Worm (Caenorhabditis elegans) whole organism, L1 larva: ENCODE measurements around the gene F35F10.13.
A peak's percentile ranks its signal among the peaks of the same experiment; 100 is the strongest.

Source experiments
- C16A3.4 ChIP-seq: fragments of 150-350 bp; optimal IDR thresholded peaks from 2 replicates; lab custom pipeline; 2014; ENCODE audit warnings: missing biosample characterization, missing genetic modification characterization
- C34B4.2 ChIP-seq: sonication (generic microtip); optimal IDR thresholded peaks from 2 replicates; lab custom pipeline; 2017; ENCODE audit warnings: mild to moderate bottlenecking, missing genetic modification characterization, missing compliant biosample characterization
- aha-1 ChIP-seq: fragments of 150-350 bp; optimal IDR thresholded peaks from 2 replicates; lab custom pipeline; 2014; ENCODE audit warnings: missing biosample characterization, missing genetic modification characterization
- alr-1 ChIP-seq: fragments of 200-800 bp; sonication (Bioruptor generic); optimal IDR thresholded peaks from 2 replicates; lab custom pipeline; 2018; ENCODE audit warnings: borderline replicate concordance, mild to moderate bottlenecking, missing genetic modification characterization, missing compliant biosample characterization
- blmp-1 ChIP-seq: fragments of 150-350 bp; optimal IDR thresholded peaks from 2 replicates; lab custom pipeline; 2014; ENCODE audit warnings: missing biosample characterization, missing genetic modification characterization
- ceh-63 ChIP-seq: fragments of 200-800 bp; sonication (Bioruptor generic); optimal IDR thresholded peaks from 2 replicates; lab custom pipeline; 2018; ENCODE audit warnings: mild to moderate bottlenecking, missing genetic modification characterization, missing compliant biosample characterization
- ceh-8 ChIP-seq: fragments of 200-800 bp; sonication (Bioruptor generic); optimal IDR thresholded peaks from 2 replicates; lab custom pipeline; 2018; ENCODE audit warnings: mild to moderate bottlenecking, missing genetic modification characterization, moderate library complexity, missing compliant biosample characterization
- ceh-82 ChIP-seq, 3 experiments: fragments of 150-350 bp in 1 of 3; sonication (generic microtip) in 2 of 3; optimal IDR thresholded peaks; 2 replicates each; lab custom pipeline; 2014 to 2017; ENCODE audit warnings: missing biosample characterization in 3 of 3, missing genetic modification characterization in 3 of 3
- ces-1 ChIP-seq: fragments of 150-350 bp; optimal IDR thresholded peaks from 2 replicates; lab custom pipeline; 2014; ENCODE audit warnings: missing biosample characterization, missing genetic modification reagents, missing genetic modification characterization
- dpl-1 ChIP-seq, 3 experiments: fragments of 150-350 bp in 2 of 3; sonication (generic microtip) in 1 of 3; optimal IDR thresholded peaks; 2 replicates each; lab custom pipeline; 2014 to 2017; ENCODE audit warnings: missing biosample characterization in 3 of 3, missing genetic modification characterization in 3 of 3, missing genetic modification reagents in 3 of 3
- dsc-1 ChIP-seq: sonication (generic microtip); optimal IDR thresholded peaks from 2 replicates; lab custom pipeline; 2016; ENCODE audit warnings: mild to moderate bottlenecking, missing genetic modification characterization, missing compliant biosample characterization
- efl-3 ChIP-seq: fragments of 200-800 bp; sonication (Bioruptor generic); optimal IDR thresholded peaks from 2 replicates; lab custom pipeline; 2018; ENCODE audit warnings: mild to moderate bottlenecking, missing genetic modification characterization, missing compliant biosample characterization
- egl-27 ChIP-seq, 2 experiments: fragments of 150-350 bp in 1 of 2; sonication (generic microtip); optimal IDR thresholded peaks; 3 replicates each; lab custom pipeline; 2017 to 2018; ENCODE audit warnings: missing biosample characterization in 2 of 2, missing genetic modification characterization in 2 of 2, missing genetic modification reagents in 2 of 2
- ets-5 ChIP-seq: fragments of 200-800 bp; sonication (Bioruptor generic); IDR thresholded peaks from 2 replicates; pipeline ENCODE4 v1.3.6; 2022; ENCODE audit warnings: missing genetic modification characterization, missing compliant biosample characterization
- fkh-10 ChIP-seq: sonication (generic microtip); optimal IDR thresholded peaks from 2 replicates; lab custom pipeline; 2017; ENCODE audit warnings: missing biosample characterization, missing genetic modification reagents, missing genetic modification characterization
- fkh-4 ChIP-seq: sonication (generic microtip); optimal IDR thresholded peaks from 2 replicates; lab custom pipeline; 2016; ENCODE audit warnings: missing compliant biosample characterization, missing genetic modification characterization, borderline replicate concordance
- fos-1 ChIP-seq: fragments of 150-350 bp; optimal IDR thresholded peaks from 2 replicates; lab custom pipeline; 2014; ENCODE audit warnings: missing biosample characterization, missing genetic modification characterization
- grh-1 ChIP-seq: fragments of 200-800 bp; sonication (Bioruptor generic); IDR thresholded peaks from 2 replicates; pipeline ENCODE4 v1.3.6; 2022; ENCODE audit warnings: missing genetic modification reagents, missing genetic modification characterization, missing compliant biosample characterization
- hlh-17 ChIP-seq: fragments of 200-800 bp; sonication (Bioruptor generic); optimal IDR thresholded peaks from 2 replicates; lab custom pipeline; 2018; ENCODE audit warnings: missing genetic modification characterization, mild to moderate bottlenecking, missing compliant biosample characterization, moderate library complexity, borderline replicate concordance
- hlh-4 ChIP-seq: sonication (generic microtip); optimal IDR thresholded peaks from 2 replicates; lab custom pipeline; 2016; ENCODE audit warnings: mild to moderate bottlenecking, missing genetic modification characterization, missing compliant biosample characterization
- irx-1 ChIP-seq: sonication (generic microtip); optimal IDR thresholded peaks from 2 replicates; lab custom pipeline; 2016; ENCODE audit warnings: missing genetic modification characterization, missing compliant biosample characterization
- isw-1 ChIP-seq: fragments of 200-800 bp; sonication (Bioruptor generic); IDR thresholded peaks from 2 replicates; pipeline ENCODE4 v1.3.6; 2022; ENCODE audit warnings: missing genetic modification characterization, missing compliant biosample characterization
- lsy-2 ChIP-seq, 2 experiments: fragments of 150-350 bp; optimal IDR thresholded peaks; 2 replicates each; lab custom pipeline; 2014; ENCODE audit warnings: missing biosample characterization in 2 of 2, missing genetic modification characterization in 2 of 2
- mdl-1 ChIP-seq, 2 experiments: fragments of 150-350 bp; optimal IDR thresholded peaks; 2 replicates each; lab custom pipeline; 2014 to 2017; ENCODE audit warnings: missing biosample characterization in 2 of 2, missing genetic modification characterization in 2 of 2, inconsistent platforms in 1 of 2
- mef-2 ChIP-seq: fragments of 150-350 bp; optimal IDR thresholded peaks from 2 replicates; lab custom pipeline; 2014; ENCODE audit warnings: missing biosample characterization, missing genetic modification characterization
- mep-1 ChIP-seq: fragments of 150-350 bp; optimal IDR thresholded peaks from 2 replicates; lab custom pipeline; 2014; ENCODE audit warnings: missing biosample characterization, missing genetic modification characterization
- nhr-11 ChIP-seq: fragments of 150-350 bp; optimal IDR thresholded peaks from 2 replicates; lab custom pipeline; 2014; ENCODE audit warnings: missing biosample characterization, missing genetic modification characterization
- nhr-20 ChIP-seq: sonication (generic microtip); optimal IDR thresholded peaks from 2 replicates; lab custom pipeline; 2016; ENCODE audit warnings: mild to moderate bottlenecking, missing genetic modification characterization, missing compliant biosample characterization
- nhr-47 ChIP-seq: sonication (generic microtip); optimal IDR thresholded peaks from 2 replicates; lab custom pipeline; 2016; ENCODE audit warnings: mild to moderate bottlenecking, missing genetic modification characterization, moderate library complexity, missing compliant biosample characterization
- nhr-71 ChIP-seq: sonication (generic microtip); optimal IDR thresholded peaks from 2 replicates; lab custom pipeline; 2016; ENCODE audit warnings: mild to moderate bottlenecking, missing genetic modification characterization, moderate library complexity, missing compliant biosample characterization
- nhr-76 ChIP-seq: sonication (generic microtip); optimal IDR thresholded peaks from 2 replicates; lab custom pipeline; 2017; ENCODE audit warnings: missing biosample characterization, missing genetic modification characterization
- nhr-85 ChIP-seq: sonication (generic microtip); peaks from one replicate; lab custom pipeline; 2016; ENCODE audit warnings: missing genetic modification characterization, inconsistent platforms, missing compliant biosample characterization
- nhr-90 ChIP-seq: sonication (generic microtip); optimal IDR thresholded peaks from 2 replicates; lab custom pipeline; 2016; ENCODE audit warnings: mild to moderate bottlenecking, missing genetic modification characterization, missing compliant biosample characterization; ENCODE audit not compliant: poor library complexity
- pax-3 ChIP-seq: fragments of 200-800 bp; sonication (Bioruptor generic); optimal IDR thresholded peaks from 2 replicates; lab custom pipeline; 2018; ENCODE audit warnings: mild to moderate bottlenecking, missing genetic modification characterization, moderate library complexity, missing compliant biosample characterization
- rnt-1 ChIP-seq: sonication (generic microtip); optimal IDR thresholded peaks from 2 replicates; lab custom pipeline; 2016; ENCODE audit warnings: mild to moderate bottlenecking, missing genetic modification characterization, moderate library complexity, missing compliant biosample characterization
- skn-1 ChIP-seq: fragments of 150-350 bp; optimal IDR thresholded peaks from 2 replicates; lab custom pipeline; 2014; ENCODE audit warnings: missing biosample characterization, missing genetic modification characterization
- snpc-4 ChIP-seq: fragments of 150-350 bp; optimal IDR thresholded peaks from 2 replicates; lab custom pipeline; 2014; ENCODE audit warnings: missing biosample characterization, missing genetic modification characterization
- snu-23 ChIP-seq: sonication (generic microtip); optimal IDR thresholded peaks from 2 replicates; lab custom pipeline; 2016; ENCODE audit warnings: missing genetic modification characterization, missing compliant biosample characterization
- sptf-1 ChIP-seq: fragments of 150-350 bp; optimal IDR thresholded peaks from 2 replicates; lab custom pipeline; 2014; ENCODE audit warnings: missing biosample characterization, missing genetic modification characterization
- unc-130 ChIP-seq: fragments of 150-350 bp; optimal IDR thresholded peaks from 2 replicates; lab custom pipeline; 2017; ENCODE audit warnings: missing biosample characterization, missing genetic modification characterization, inconsistent platforms
- unc-30 ChIP-seq: sonication (generic microtip); optimal IDR thresholded peaks from 2 replicates; lab custom pipeline; 2017; ENCODE audit warnings: missing biosample characterization, missing genetic modification characterization
- unc-86 ChIP-seq: sonication (generic microtip); optimal IDR thresholded peaks from 2 replicates; lab custom pipeline; 2016; ENCODE audit warnings: missing genetic modification characterization, missing compliant biosample characterization
- vab-15 ChIP-seq: sonication (generic microtip); optimal IDR thresholded peaks from 2 replicates; lab custom pipeline; 2017; ENCODE audit warnings: missing genotype, mild to moderate bottlenecking, missing genetic modification characterization, missing compliant biosample characterization
- xbp-1 ChIP-seq: sonication (generic microtip); optimal IDR thresholded peaks from 2 replicates; lab custom pipeline; 2016; ENCODE audit warnings: missing genetic modification characterization, missing compliant biosample characterization
- zag-1 ChIP-seq: fragments of 150-350 bp; optimal IDR thresholded peaks from 2 replicates; lab custom pipeline; 2014; ENCODE audit warnings: missing biosample characterization, missing genetic modification characterization
- ztf-11 ChIP-seq, 2 experiments: sonication (generic microtip); optimal IDR thresholded peaks; 2 replicates each; lab custom pipeline; 2016 to 2017; ENCODE audit warnings: missing genetic modification characterization in 2 of 2, missing biosample characterization in 1 of 2, missing compliant biosample characterization in 1 of 2

Gene F35F10.13

ce11 chrV:3320432-3320831 lies 1.6 kb upstream of the F35F10.13 start, which contains the start of gene C17B7.14:
TSS of gene C17B7.14 (minus strand) at chrV:3320532.
- TF ChIP-seq dsc-1 (tag; lab: Kevin White, UChicago) (no peak), efl-3 (no peak), ceh-63 (no peak), fkh-4 (tag; lab: Kevin White, UChicago) (no peak)
- TF ChIP-seq, all 84 proteins: peak for 0

DNA sequence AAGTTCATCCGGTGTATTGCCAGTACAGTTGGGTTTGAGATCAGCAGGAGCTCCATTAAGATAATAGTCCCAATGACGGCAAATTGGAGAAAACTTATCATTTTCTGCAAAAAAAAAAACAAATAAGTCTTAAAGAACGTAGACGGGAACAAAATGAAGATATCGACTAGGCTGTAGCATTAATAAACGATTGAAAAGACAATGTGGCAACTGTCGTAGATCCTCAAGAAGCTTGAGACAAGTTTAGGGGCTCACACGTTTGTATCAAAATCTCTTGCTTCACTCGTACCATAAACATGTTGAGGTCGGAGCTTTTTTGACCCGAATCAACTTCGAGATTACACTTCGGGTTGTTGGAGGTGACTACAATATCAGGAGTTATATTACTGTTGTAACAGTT lies 1.1 kb upstream of the F35F10.13 start, which contains the start of gene F35F10.14:
TSS of gene F35F10.14 (minus strand) at position 101 of the 400 bp plus-strand sequence.
- TF ChIP-seq nhr-76 (tag; lab: Kevin White, UChicago), result no peak
- TF ChIP-seq ceh-82 (tag; optimal IDR thresholded peaks at IDR 0.05; lab: Kevin White, UChicago), result no peak
- no peak for TF ChIP-seq rnt-1 (tag; lab: Kevin White, UChicago)
- no peak for TF ChIP-seq mdl-1 (tag; optimal IDR thresholded peaks at IDR 0.05; lab: Kevin White, UChicago)
- TF ChIP-seq ces-1 (GFP tag; lab: Kevin White, UChicago), result no peak

DNA sequence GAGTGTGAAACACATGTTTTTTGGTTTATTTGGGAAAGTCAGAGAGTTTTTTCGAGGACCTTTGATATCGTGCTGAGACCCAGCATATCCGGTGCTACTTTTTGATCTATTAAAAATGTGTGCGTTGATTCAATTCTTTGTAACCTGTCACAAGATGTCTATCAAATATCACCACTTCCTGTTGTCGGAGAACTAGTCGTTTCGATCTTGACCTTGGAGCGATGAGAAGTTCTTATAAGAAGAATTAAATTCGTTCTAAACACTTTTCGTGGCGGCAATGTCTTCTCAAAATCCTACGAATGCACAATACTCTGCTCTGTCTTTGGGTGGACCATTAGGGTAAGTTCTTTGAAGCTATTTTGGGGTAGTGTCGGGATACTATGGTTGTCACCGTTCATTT lies 2.8 kb downstream of the F35F10.13 start, which contains the start of gene F35F10.1:
TSS of gene F35F10.1 (plus strand) at position 200 of the 400 bp plus-strand sequence.
- peak; percentile 69 for TF ChIP-seq nhr-85 (tag; lab: Kevin White, UChicago)
- TF ChIP-seq pax-3 (tag; lab: Kevin White, UChicago), result no peak
- TF ChIP-seq ceh-8 (GFP tag; lab: Kevin White, UChicago), result no peak
- TF ChIP-seq isw-1, result no peak
- no peak for TF ChIP-seq nhr-20 (tag; lab: Kevin White, UChicago)
- no peak for TF ChIP-seq irx-1 (tag; lab: Kevin White, UChicago)
- no peak for TF ChIP-seq fos-1 (tag; lab: Kevin White, UChicago)
- TF ChIP-seq grh-1 (GFP tag; lab: Robert Waterston, UW), result peak; percentile 9; the same call in 1 of the 2 replicates
- TF ChIP-seq mef-2 (tag; lab: Kevin White, UChicago), result no peak
- no peak for TF ChIP-seq unc-130 (tag; lab: Kevin White, UChicago)
- no peak for TF ChIP-seq nhr-90 (tag; lab: Kevin White, UChicago)
- TF ChIP-seq C34B4.2 (tag; lab: Kevin White, UChicago), result no peak
- no peak for TF ChIP-seq snpc-4 (tag; lab: Kevin White, UChicago)
- TF ChIP-seq alr-1, result no peak
- TF ChIP-seq blmp-1, result peak; percentile 37

DNA sequence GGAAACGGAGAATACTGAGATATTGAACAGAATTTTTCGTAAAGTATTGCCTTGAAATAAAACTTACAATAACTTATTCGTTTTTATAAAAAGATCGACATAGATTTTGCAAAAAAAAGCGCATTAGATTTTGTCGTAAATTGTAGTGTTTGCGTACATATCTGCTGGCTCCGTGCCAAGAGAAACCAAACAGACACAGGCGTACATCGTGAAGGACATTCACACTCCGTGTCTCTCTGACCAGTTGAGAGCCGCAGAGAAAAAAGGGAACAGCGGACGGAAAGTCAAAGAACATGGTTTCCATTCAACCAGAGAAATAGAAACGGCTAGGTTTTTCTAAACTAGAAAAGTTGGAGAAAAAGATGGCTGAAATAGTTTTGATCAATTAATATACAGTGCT lies 3.6 kb downstream of the F35F10.13 start, which contains the start of gene arrd-19:
TSS of gene arrd-19 (minus strand) at position 209 of the 400 bp plus-strand sequence.
- TF ChIP-seq snu-23 (GFP tag; lab: Kevin White, UChicago) (peak; percentile 82), lsy-2 (tag; optimal IDR thresholded peaks at IDR 0.05; lab: Kevin White, UChicago) (peak; percentile 75 to 81), unc-86 (tag; lab: Kevin White, UChicago) (peak; percentile 39), skn-1 (tag; lab: Kevin White, UChicago) (peak; percentile 52), hlh-4 (tag; lab: Kevin White, UChicago) (no peak), nhr-85 (tag; lab: Kevin White, UChicago) (peak; percentile 97), irx-1 (tag; lab: Kevin White, UChicago) (peak; percentile 58), nhr-76 (tag; lab: Kevin White, UChicago) (no peak), mef-2 (tag; lab: Kevin White, UChicago) (no peak), zag-1 (tag; lab: Kevin White, UChicago) (no peak), unc-30 (tag; lab: Kevin White, UChicago) (no peak), mep-1 (tag; lab: Kevin White, UChicago) (peak; percentile 88), egl-27 (tag; optimal IDR thresholded peaks at IDR 0.05; lab: Kevin White, UChicago) (no peak), fkh-10 (GFP tag; lab: Kevin White, UChicago) (no peak), ceh-82 (tag; optimal IDR thresholded peaks at IDR 0.05; lab: Kevin White, UChicago) (peak in 2 of 3 experiments; percentile 36 to 76), aha-1 (tag; lab: Kevin White, UChicago) (no peak), sptf-1 (no peak), nhr-71 (tag; lab: Kevin White, UChicago) (peak; percentile 88), ets-5 (GFP tag; lab: Robert Waterston, UW) (no peak), ztf-11 (tag; optimal IDR thresholded peaks at IDR 0.05; lab: Kevin White, UChicago) (no peak), vab-15 (no peak), nhr-11 (tag; lab: Kevin White, UChicago) (no peak), xbp-1 (tag; lab: Kevin White, UChicago) (peak; percentile 56), nhr-47 (tag; lab: Kevin White, UChicago) (peak; percentile 69), isw-1 (peak; percentile 38; the same call in 1 of the 2 replicates), mdl-1 (tag; optimal IDR thresholded peaks at IDR 0.05; lab: Kevin White, UChicago) (peak in 1 of 2 experiments; percentile 71), hlh-17 (no peak), ceh-8 (GFP tag; lab: Kevin White, UChicago) (no peak), dpl-1 (GFP tag; optimal IDR thresholded peaks at IDR 0.05; lab: Kevin White, UChicago) (peak; percentile 46 to 76 (median 63)), C16A3.4 (tag; lab: Kevin White, UChicago) (peak; percentile 49)
